Fruit fly (Drosophila melanogaster) whole organism, embryonic: ENCODE data around the gene CG31826.

ENCODE experiments used
- BtbVII ChIP-seq: fragments of 200-800 bp; sonication (Bioruptor generic); optimal IDR thresholded peaks from 3 replicates; lab custom pipeline; 2017; ENCODE audit warnings: missing biosample characterization, mild to moderate bottlenecking, missing genetic modification characterization
- Bteb2 ChIP-seq: fragments of 200-800 bp; sonication (Bioruptor generic); optimal IDR thresholded peaks from 2 replicates; lab custom pipeline; 2016; ENCODE audit warnings: missing biosample characterization, missing genetic modification characterization
- CG10565 ChIP-seq: fragments of 200-800 bp; sonication (Bioruptor generic); optimal IDR thresholded peaks from 3 replicates; lab custom pipeline; 2016; ENCODE audit warnings: missing biosample characterization, mild to moderate bottlenecking, missing genetic modification characterization
- CG12391 ChIP-seq: fragments of 200-800 bp; sonication (Bioruptor generic); optimal IDR thresholded peaks from 3 replicates; lab custom pipeline; 2018; ENCODE audit warnings: missing biosample characterization, mild to moderate bottlenecking, missing genetic modification characterization, moderate library complexity
- CG13775 ChIP-seq: fragments of 200-800 bp; sonication (Bioruptor generic); optimal IDR thresholded peaks from 3 replicates; lab custom pipeline; 2017; ENCODE audit warnings: missing biosample characterization, mild to moderate bottlenecking, missing genetic modification characterization
- CG14441 ChIP-seq: fragments of 200-800 bp; sonication (Bioruptor generic); IDR thresholded peaks from 2 replicates; pipeline ENCODE4 v1.3.6; 2022; ENCODE audit warnings: missing biosample characterization, missing genetic modification characterization
- CG1529 ChIP-seq: fragments of 200-800 bp; sonication (Bioruptor generic); optimal IDR thresholded peaks from 3 replicates; lab custom pipeline; 2018; ENCODE audit warnings: missing biosample characterization, missing genetic modification characterization
- CG15479 ChIP-seq: fragments of 200-800 bp; sonication (Bioruptor generic); optimal IDR thresholded peaks from 3 replicates; lab custom pipeline; 2019; ENCODE audit warnings: missing biosample characterization, mild to moderate bottlenecking, missing genetic modification characterization, moderate library complexity
- CG1602 ChIP-seq: fragments of 200-800 bp; sonication (Bioruptor generic); optimal IDR thresholded peaks from 3 replicates; lab custom pipeline; 2016; ENCODE audit warnings: missing biosample characterization, missing genetic modification characterization
- CG17186 ChIP-seq: fragments of 200-800 bp; sonication (Bioruptor generic); optimal IDR thresholded peaks from 3 replicates; lab custom pipeline; 2017; ENCODE audit warnings: missing biosample characterization, missing genetic modification reagents, missing genetic modification characterization
- CG17612 ChIP-seq: fragments of 200-800 bp; sonication (Bioruptor generic); IDR thresholded peaks from 2 replicates; pipeline ENCODE4 v1.3.6; 2022; ENCODE audit warnings: missing biosample characterization, missing genetic modification characterization
- CG31441 ChIP-seq: fragments of 200-800 bp; sonication (Bioruptor generic); IDR thresholded peaks from 2 replicates; pipeline ENCODE4 v1.3.6; 2022; ENCODE audit warnings: missing biosample characterization, missing genetic modification characterization
- CG4730 ChIP-seq: fragments of 200-800 bp; sonication (Bioruptor generic); IDR thresholded peaks from 2 replicates; pipeline ENCODE4 v1.3.6; 2022; ENCODE audit warnings: missing biosample characterization, missing genetic modification characterization
- CG4854 ChIP-seq: fragments of 200-800 bp; sonication (Bioruptor generic); optimal IDR thresholded peaks from 2 replicates; lab custom pipeline; 2016; ENCODE audit warnings: missing biosample characterization, missing genetic modification characterization, inconsistent platforms
- CG5245 ChIP-seq: fragments of 200-800 bp; sonication (Bioruptor generic); optimal IDR thresholded peaks from 3 replicates; lab custom pipeline; 2016; ENCODE audit warnings: missing biosample characterization, missing genetic modification characterization
- CG7928 ChIP-seq: fragments of 200-800 bp; sonication (Bioruptor generic); optimal IDR thresholded peaks from 2 replicates; lab custom pipeline; 2017; ENCODE audit warnings: missing biosample characterization, mild to moderate bottlenecking, missing genetic modification characterization
- CG8388 ChIP-seq: fragments of 200-800 bp; sonication (Bioruptor generic); optimal IDR thresholded peaks from 2 replicates; lab custom pipeline; 2019; ENCODE audit warnings: missing biosample characterization, mild to moderate bottlenecking, missing genetic modification characterization, moderate library complexity
- GATAe ChIP-seq: fragments of 200-800 bp; sonication (Bioruptor generic); conservative IDR thresholded peaks from 2 replicates; pipeline ENCODE4 v1.3.6; 2022; ENCODE audit warnings: missing biosample characterization, missing genetic modification characterization
- Gsc ChIP-seq: fragments of 200-800 bp; sonication (Bioruptor generic); IDR thresholded peaks from 2 replicates; pipeline ENCODE4 v1.3.6; 2022; ENCODE audit warnings: missing biosample characterization, missing genetic modification characterization
- Hmr ChIP-seq: fragments of 200-800 bp; sonication (Bioruptor generic); optimal IDR thresholded peaks from 3 replicates; lab custom pipeline; 2017; ENCODE audit warnings: mild to moderate bottlenecking, missing biosample characterization, missing genetic modification reagents, missing genetic modification characterization
- Lhr ChIP-seq: fragments of 200-800 bp; sonication (Bioruptor generic); optimal IDR thresholded peaks from 3 replicates; lab custom pipeline; 2017; ENCODE audit warnings: mild to moderate bottlenecking, missing biosample characterization, missing genetic modification reagents, missing genetic modification characterization
- Lpt ChIP-seq: fragments of >200 bp; optimal IDR thresholded peaks from 2 replicates; lab custom pipeline; 2018; ENCODE audit warnings: missing biosample characterization, missing genetic modification characterization
- MBD-R2 ChIP-seq: fragments of 200-800 bp; sonication (Bioruptor generic); IDR thresholded peaks from 2 replicates; pipeline ENCODE4 v1.3.6; 2022; ENCODE audit warnings: missing biosample characterization, missing genetic modification characterization
- Meics ChIP-seq: fragments of 200-800 bp; sonication (Bioruptor generic); optimal IDR thresholded peaks from 2 replicates; lab custom pipeline; 2017; ENCODE audit warnings: missing biosample characterization, mild to moderate bottlenecking, missing genetic modification characterization
- Neu2 ChIP-seq: fragments of 200-800 bp; sonication (Bioruptor generic); optimal IDR thresholded peaks from 3 replicates; lab custom pipeline; 2016; ENCODE audit warnings: missing biosample characterization, missing genetic modification characterization, borderline replicate concordance
- Ravus ChIP-seq: fragments of 200-800 bp; sonication (Bioruptor generic); IDR thresholded peaks from 2 replicates; pipeline ENCODE4 v1.3.6; 2022; ENCODE audit warnings: missing biosample characterization, missing genetic modification characterization
- Rx ChIP-seq: fragments of 200-800 bp; sonication (Bioruptor generic); IDR thresholded peaks from 2 replicates; pipeline ENCODE4 v1.3.6; 2022; ENCODE audit warnings: missing biosample characterization, missing genetic modification characterization
- Ssrp ChIP-seq: fragments of 200-800 bp; sonication (Bioruptor generic); optimal IDR thresholded peaks from 2 replicates; lab custom pipeline; 2018; ENCODE audit warnings: missing biosample characterization, mild to moderate bottlenecking, missing genetic modification characterization, moderate library complexity
- ash1 ChIP-seq: fragments of 200-800 bp; sonication (Bioruptor generic); optimal IDR thresholded peaks from 2 replicates; lab custom pipeline; 2018; ENCODE audit warnings: missing biosample characterization, mild to moderate bottlenecking, missing genetic modification characterization
- bab2 ChIP-seq: fragments of 200-800 bp; sonication (Bioruptor generic); optimal IDR thresholded peaks from 2 replicates; lab custom pipeline; 2016; ENCODE audit warnings: missing biosample characterization, missing genetic modification characterization
- chm ChIP-seq: fragments of 200-800 bp; sonication (Bioruptor generic); IDR thresholded peaks from 2 replicates; pipeline ENCODE4 v1.3.6; 2022; ENCODE audit warnings: missing biosample characterization, missing genetic modification characterization
- dan ChIP-seq: fragments of 200-800 bp; sonication (Bioruptor generic); IDR thresholded peaks from 2 replicates; pipeline ENCODE4 v1.3.6; 2022; ENCODE audit warnings: missing biosample characterization, missing genetic modification characterization
- exex ChIP-seq: fragments of 200-800 bp; sonication (Bioruptor generic); optimal IDR thresholded peaks from 4 replicates; lab custom pipeline; 2018; ENCODE audit warnings: missing biosample characterization, mild to moderate bottlenecking, missing genetic modification characterization, moderate library complexity
- gem ChIP-seq: fragments of 200-800 bp; sonication (Bioruptor generic); optimal IDR thresholded peaks from 2 replicates; lab custom pipeline; 2019; ENCODE audit warnings: missing biosample characterization, mild to moderate bottlenecking, missing genetic modification characterization, moderate library complexity
- gro ChIP-seq: fragments of 200-800 bp; sonication (Bioruptor generic); optimal IDR thresholded peaks from 2 replicates; lab custom pipeline; 2016; ENCODE audit warnings: missing biosample characterization, missing genetic modification characterization
- kni ChIP-seq: fragments of 200-800 bp; sonication (Bioruptor generic); optimal IDR thresholded peaks from 3 replicates; lab custom pipeline; 2017; ENCODE audit warnings: mild to moderate bottlenecking, missing biosample characterization, missing genetic modification reagents, missing genetic modification characterization
- lbe ChIP-seq: fragments of 200-800 bp; sonication (Bioruptor generic); optimal IDR thresholded peaks from 2 replicates; lab custom pipeline; 2016; ENCODE audit warnings: missing biosample characterization, mild to moderate bottlenecking, missing genetic modification characterization
- pho ChIP-seq: fragments of 200-800 bp; sonication (Bioruptor generic); optimal IDR thresholded peaks from 2 replicates; lab custom pipeline; 2016; ENCODE audit warnings: missing biosample characterization, missing genetic modification characterization
- pita ChIP-seq: fragments of 200-800 bp; sonication (Bioruptor generic); optimal IDR thresholded peaks from 2 replicates; lab custom pipeline; 2017; ENCODE audit warnings: missing biosample characterization, mild to moderate bottlenecking, missing genetic modification characterization
- prd ChIP-seq, 3 experiments: fragments of >200 bp in 2 of 3; fragments of 200-800 bp in 1 of 3; sonication (Bioruptor generic) in 1 of 3; optimal IDR thresholded peaks in 2 of 3; IDR thresholded peaks in 1 of 3; 2 replicates in 2 of 3; 3 replicates in 1 of 3; pipeline versions ENCODE4 v1.3.6 to Lab custom; 2017 to 2022; ENCODE audit warnings: missing biosample characterization in 1 of 3, missing genetic modification characterization in 1 of 3
- repo ChIP-seq: fragments of 200-800 bp; sonication (Bioruptor generic); optimal IDR thresholded peaks from 2 replicates; lab custom pipeline; 2016; ENCODE audit warnings: missing biosample characterization, missing genetic modification characterization
- tio ChIP-seq: fragments of 200-800 bp; sonication (Bioruptor generic); optimal IDR thresholded peaks from 2 replicates; lab custom pipeline; 2017; ENCODE audit warnings: missing biosample characterization, missing genetic modification characterization, inconsistent platforms
- trem ChIP-seq: fragments of 200-800 bp; optimal IDR thresholded peaks from 3 replicates; lab custom pipeline; 2019; ENCODE audit warnings: missing biosample characterization, mild to moderate bottlenecking, missing genetic modification characterization, moderate library complexity
- trh ChIP-seq: fragments of 200-800 bp; sonication (Bioruptor generic); optimal IDR thresholded peaks from 2 replicates; lab custom pipeline; 2016; ENCODE audit warnings: missing biosample characterization, missing genetic modification characterization
- unpg ChIP-seq: fragments of 200-800 bp; sonication (Bioruptor generic); optimal IDR thresholded peaks from 3 replicates; lab custom pipeline; 2018; ENCODE audit warnings: missing biosample characterization, mild to moderate bottlenecking, missing genetic modification characterization, moderate library complexity
- vnd ChIP-seq: fragments of 200-800 bp; sonication (Bioruptor generic); IDR thresholded peaks from 3 replicates; pipeline ENCODE4 v1.3.6; 2022; ENCODE audit warnings: missing biosample characterization, missing genetic modification characterization; ENCODE audit not compliant: partially characterized antibody
- wdn ChIP-seq: fragments of 200-800 bp; sonication (Bioruptor generic); IDR thresholded peaks from 2 replicates; pipeline ENCODE4 v1.3.6; 2022; ENCODE audit warnings: missing biosample characterization, missing genetic modification characterization
- zen ChIP-seq: fragments of 200-800 bp; sonication (Bioruptor generic); optimal IDR thresholded peaks from 3 replicates; lab custom pipeline; 2018; ENCODE audit warnings: missing biosample characterization, mild to moderate bottlenecking, missing genetic modification characterization, moderate library complexity

CG31826 gene

DNA sequence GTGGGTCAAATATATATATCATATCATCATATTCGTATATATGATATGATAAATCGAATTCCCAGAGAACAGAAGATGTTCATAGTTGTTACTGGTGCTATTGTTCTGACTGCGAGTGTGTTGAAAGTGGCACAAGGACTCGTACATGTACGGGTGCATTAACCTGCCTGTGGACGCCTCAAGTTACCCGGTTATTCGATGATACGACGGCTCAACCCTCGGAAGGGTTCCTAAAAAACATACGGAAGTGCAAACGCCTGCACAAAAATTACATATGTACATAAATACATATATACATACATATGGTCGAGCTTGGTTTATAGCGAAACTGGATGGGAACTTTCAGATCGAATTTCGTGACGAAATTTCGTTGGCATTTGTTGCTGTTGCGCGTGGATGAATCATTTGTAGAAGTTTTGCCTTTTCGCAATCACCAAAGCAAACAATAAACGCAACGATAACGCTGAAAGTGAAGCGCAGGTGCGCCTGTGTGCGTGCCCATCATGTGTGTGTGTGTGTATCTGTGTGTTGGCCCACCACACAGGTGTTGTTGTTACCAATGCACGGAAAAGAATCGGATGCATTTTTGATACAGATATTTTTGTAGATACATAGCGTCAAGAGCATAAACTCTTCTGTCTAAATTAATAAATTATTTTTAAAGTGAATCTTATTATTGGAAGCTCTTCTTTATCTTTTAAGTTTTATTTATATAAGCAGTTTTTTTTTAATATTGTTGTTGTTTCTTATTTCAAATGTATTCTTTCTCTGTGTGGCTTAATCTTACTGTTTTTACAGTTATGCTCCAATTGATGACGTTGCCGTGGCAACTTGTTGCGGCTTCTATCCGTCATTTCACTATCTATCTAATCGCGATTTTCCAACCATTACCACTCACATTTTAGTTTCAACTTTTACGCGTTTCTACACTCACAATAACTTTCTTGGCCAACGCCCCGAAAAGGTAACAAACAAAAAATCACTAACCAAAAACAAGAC is 11.2 kb downstream of the CG31826 start (continued):
- TF ChIP-seq GATAe (GFP tag; lab: Robert Waterston, UW) (no peak; the same call in 1 of the 2 replicates), ash1 (GFP tag; lab: Kevin White, UChicago) (no peak), CG7928 (GFP tag; lab: Kevin White, UChicago) (no peak), MBD-R2 (GFP tag; lab: Robert Waterston, UW) (no peak), CG1602 (GFP tag; lab: Kevin White, UChicago) (peak; percentile 64), CG10565 (no peak), CG15479 (peak; percentile 43), vnd (no peak), pita (GFP tag; lab: Kevin White, UChicago) (no peak), Lhr (GFP tag; lab: Kevin White, UChicago) (no peak), Ssrp (tag; lab: Kevin White, UChicago) (peak; percentile 72), prd (optimal IDR thresholded peaks at IDR 0.05; lab: Kevin White, UChicago) (no peak), prd (GFP tag; IDR thresholded peaks at IDR 0.05; lab: Robert Waterston, UW) (peak; percentile 85), Meics (GFP tag; lab: Kevin White, UChicago) (peak; percentile 62), CG17186 (GFP tag; lab: Kevin White, UChicago) (no peak), bab2 (GFP tag; lab: Kevin White, UChicago) (peak; percentile 50), Bteb2 (GFP tag; lab: Kevin White, UChicago) (no peak), Rx (GFP tag; lab: Robert Waterston, UW) (no peak), repo (GFP tag; lab: Kevin White, UChicago) (no peak), Gsc (GFP tag; lab: Robert Waterston, UW) (no peak), gro (no peak), kni (GFP tag; lab: Kevin White, UChicago) (peak; percentile 81), chm (GFP tag; lab: Robert Waterston, UW) (no peak), Ravus (GFP tag; lab: Robert Waterston, UW) (no peak), CG31441 (peak; percentile 87), CG4854 (peak; percentile 1), dan (GFP tag; lab: Robert Waterston, UW) (no peak), CG8388 (peak; percentile 72), tio (GFP tag; lab: Kevin White, UChicago) (no peak), Hmr (GFP tag; lab: Kevin White, UChicago) (peak; percentile 53), wdn (no peak), CG4730 (peak; percentile 74), Neu2 (GFP tag; lab: Kevin White, UChicago) (no peak), CG5245 (GFP tag; lab: Kevin White, UChicago) (peak; percentile 58), Lpt (no peak), unpg (GFP tag; lab: Kevin White, UChicago) (peak; percentile 79), CG14441 (GFP tag; lab: Robert Waterston, UW) (peak; percentile 75), pho (GFP tag; lab: Kevin White, UChicago) (no peak), BtbVII (GFP tag; lab: Kevin White, UChicago) (peak; percentile 22), CG12391 (peak; percentile 88), CG17612 (no peak), gem (tag; lab: Kevin White, UChicago) (peak; percentile 89), trh (GFP tag; lab: Kevin White, UChicago) (no peak), CG1529 (GFP tag; lab: Kevin White, UChicago) (peak; percentile 75), zen (tag; lab: Kevin White, UChicago) (peak; percentile 63), CG13775 (GFP tag; lab: Kevin White, UChicago) (peak; percentile 53), lbe (peak; percentile 80), exex (no peak), trem (peak; percentile 76)
